Worm (Caenorhabditis elegans): ENCODE data around the gene chup-1.
A peak's percentile ranks its signal among the peaks of the same experiment; 100 is the strongest.

The chup-1 gene

ce11 chrX:8791821-8792220, at the start of gene chup-1:
Gene chup-1, plus strand, starts transcription at chrX:8792160.
- no peak for TF ChIP-seq elt-1 (tag; optimal IDR thresholded peaks at IDR 0.05; ENCODE audit: borderline replicate concordance, insufficient read depth)
- no peak for TF ChIP-seq elt-3 (tag; optimal IDR thresholded peaks at IDR 0.05)
- TF ChIP-seq mls-2 (tag; optimal IDR thresholded peaks at IDR 0.05), result no peak
- no peak for TF ChIP-seq mab-5 (tag; optimal IDR thresholded peaks at IDR 0.05)
- peak; percentile 58 for TF ChIP-seq ceh-39 (tag; optimal IDR thresholded peaks at IDR 0.05)
- no peak for TF ChIP-seq cnd-1 (tag; optimal IDR thresholded peaks at IDR 0.05)
- no peak for TF ChIP-seq lsy-2 (tag; optimal IDR thresholded peaks at IDR 0.05)
- peak; percentile 56 for TF ChIP-seq lin-32 (GFP tag; optimal IDR thresholded peaks at IDR 0.05)
- no peak for TF ChIP-seq drap-1 (GFP tag; optimal IDR thresholded peaks at IDR 0.05)
- TF ChIP-seq mep-1 (tag; optimal IDR thresholded peaks at IDR 0.05), result peak; percentile 68
- TF ChIP-seq nhr-237 (tag; optimal IDR thresholded peaks at IDR 0.05), result no peak
- no peak for TF ChIP-seq nhr-2 (tag; optimal IDR thresholded peaks at IDR 0.05)
- TF ChIP-seq nhr-28 (tag; optimal IDR thresholded peaks at IDR 0.05), result no peak
- no peak for TF ChIP-seq flh-1 (GFP tag; optimal IDR thresholded peaks at IDR 0.05)
- no peak for TF ChIP-seq tbx-8 (GFP tag; optimal IDR thresholded peaks at IDR 0.05)
- TF ChIP-seq ceh-83 (GFP tag; optimal IDR thresholded peaks at IDR 0.05), result no peak
- no peak for TF ChIP-seq bed-3 (GFP tag; optimal IDR thresholded peaks at IDR 0.05)
- no peak for TF ChIP-seq zip-8 (tag; optimal IDR thresholded peaks at IDR 0.05)
- TF ChIP-seq nhr-76 (tag; optimal IDR thresholded peaks at IDR 0.05), result no peak
- no peak for TF ChIP-seq unc-39 (tag; optimal IDR thresholded peaks at IDR 0.05)
- TF ChIP-seq lin-13 (tag; optimal IDR thresholded peaks at IDR 0.05), result peak; percentile 20
- no peak for TF ChIP-seq unc-62 (GFP tag; optimal IDR thresholded peaks at IDR 0.05)
- TF ChIP-seq unc-120 (tag; optimal IDR thresholded peaks at IDR 0.05; ENCODE audit: poor library complexity, severe bottlenecking), result no peak
- peak; percentile 38 for TF ChIP-seq hlh-1 (tag; optimal IDR thresholded peaks at IDR 0.05)
- TF ChIP-seq snpc-4 (tag; optimal IDR thresholded peaks at IDR 0.05), result no peak

ce11 chrX:8742896-8743295, 49.1 kb upstream of the chup-1 start, which contains the start of gene M02D8.7:
Gene M02D8.7, minus strand, starts transcription at chrX:8742996.
- TF ChIP-seq sem-2 (GFP tag; optimal IDR thresholded peaks at IDR 0.05) (no peak), zip-8 (tag; optimal IDR thresholded peaks at IDR 0.05) (no peak), pha-4 (tag; optimal IDR thresholded peaks at IDR 0.05) (no peak), elt-1 (tag; optimal IDR thresholded peaks at IDR 0.05; ENCODE audit: borderline replicate concordance, insufficient read depth) (no peak)

ce11 chrX:8744192-8744985, 47.6 kb upstream of the chup-1 start:
- no peak for TF ChIP-seq unc-62 (GFP tag; optimal IDR thresholded peaks at IDR 0.05)
- TF ChIP-seq M03D4.4 (tag; optimal IDR thresholded peaks at IDR 0.05), result no peak
- TF ChIP-seq nhr-12 (tag; optimal IDR thresholded peaks at IDR 0.05), result no peak
- no peak for TF ChIP-seq elt-1 (tag; optimal IDR thresholded peaks at IDR 0.05; ENCODE audit: borderline replicate concordance, insufficient read depth)
- no peak for TF ChIP-seq mls-2 (tag; optimal IDR thresholded peaks at IDR 0.05)
- no peak for TF ChIP-seq elt-3 (tag; optimal IDR thresholded peaks at IDR 0.05)
- TF ChIP-seq tbx-8 (GFP tag; optimal IDR thresholded peaks at IDR 0.05), result no peak
- no peak for TF ChIP-seq lin-32 (GFP tag; optimal IDR thresholded peaks at IDR 0.05)
- no peak for TF ChIP-seq unc-120 (tag; optimal IDR thresholded peaks at IDR 0.05; ENCODE audit: poor library complexity, severe bottlenecking)
- no peak for TF ChIP-seq nhr-28 (tag; optimal IDR thresholded peaks at IDR 0.05)
- no peak for TF ChIP-seq pha-4 (tag; optimal IDR thresholded peaks at IDR 0.05)
- no peak for TF ChIP-seq drap-1 (GFP tag; optimal IDR thresholded peaks at IDR 0.05)
- TF ChIP-seq bed-3 (GFP tag; optimal IDR thresholded peaks at IDR 0.05), result no peak
- TF ChIP-seq ztf-11 (tag; optimal IDR thresholded peaks at IDR 0.05), result no peak
- no peak for TF ChIP-seq ceh-39 (tag; optimal IDR thresholded peaks at IDR 0.05)
- TF ChIP-seq ceh-43 (GFP tag; optimal IDR thresholded peaks at IDR 0.05), result no peak
- no peak for TF ChIP-seq mep-1 (tag; optimal IDR thresholded peaks at IDR 0.05)

- TF ChIP-seq ztf-11 (tag; optimal IDR thresholded peaks at IDR 0.05), result no peak
- TF ChIP-seq sptf-1 (tag; optimal IDR thresholded peaks at IDR 0.05), result no peak
- TF ChIP-seq elt-3 (tag; optimal IDR thresholded peaks at IDR 0.05), result no peak
- TF ChIP-seq elt-1 (tag; optimal IDR thresholded peaks at IDR 0.05; ENCODE audit: borderline replicate concordance, insufficient read depth), result no peak
- TF ChIP-seq nhr-2 (tag; optimal IDR thresholded peaks at IDR 0.05), result no peak
- no peak for TF ChIP-seq mab-5 (tag; optimal IDR thresholded peaks at IDR 0.05)
- TF ChIP-seq zip-8 (tag; optimal IDR thresholded peaks at IDR 0.05), result no peak
- TF ChIP-seq hlh-1 (tag; optimal IDR thresholded peaks at IDR 0.05), result no peak
- no peak for TF ChIP-seq sem-2 (GFP tag; optimal IDR thresholded peaks at IDR 0.05)
- no peak for TF ChIP-seq nhr-237 (tag; optimal IDR thresholded peaks at IDR 0.05)
- no peak for TF ChIP-seq mep-1 (tag; optimal IDR thresholded peaks at IDR 0.05)
- no peak for TF ChIP-seq lin-13 (tag; optimal IDR thresholded peaks at IDR 0.05)
- TF ChIP-seq cnd-1 (tag; optimal IDR thresholded peaks at IDR 0.05), result no peak
- TF ChIP-seq lsy-2 (tag; optimal IDR thresholded peaks at IDR 0.05), result no peak
- no peak for TF ChIP-seq drap-1 (GFP tag; optimal IDR thresholded peaks at IDR 0.05)
- TF ChIP-seq nhr-76 (tag; optimal IDR thresholded peaks at IDR 0.05), result no peak
These were observed 46.4 kb upstream of the chup-1 start for ce11 chrX:8745524-8745923.

All from whole organism, mixed stage, embryonic.